Worm (Caenorhabditis elegans): ENCODE data around the gene cest-5.1.

The cest-5.1 gene

ce11 chrIV:6638256-6638655 lies 6.7 kb upstream of the cest-5.1 start, which contains the start of gene C01B10.7:
Gene C01B10.7, plus strand, starts transcription at chrIV:6638556.
- no peak for TF ChIP-seq ama-1 (optimal IDR thresholded peaks at IDR 0.05)
- TF ChIP-seq hlh-8 (tag; optimal IDR thresholded peaks at IDR 0.05) = no peak
- TF ChIP-seq C38D4.7 (GFP tag; optimal IDR thresholded peaks at IDR 0.05) = no peak
- no peak for TF ChIP-seq pha-2 (tag; optimal IDR thresholded peaks at IDR 0.05)

- TF ChIP-seq ceh-48 (tag; optimal IDR thresholded peaks at IDR 0.05) (no peak), madf-2 (tag; optimal IDR thresholded peaks at IDR 0.05) (no peak), ttx-3 (tag; optimal IDR thresholded peaks at IDR 0.05) (no peak)
These were observed 3.2 kb upstream of the cest-5.1 start, which contains the start of gene metl-13 for ce11 chrIV:6634789-6635188. Gene metl-13, plus strand, starts transcription at chrIV:6635089.

- TF ChIP-seq elt-2 (tag; optimal IDR thresholded peaks at IDR 0.05) (peak; percentile 73), hlh-13 (GFP tag; optimal IDR thresholded peaks at IDR 0.05) (no peak), unc-55 (GFP tag; optimal IDR thresholded peaks at IDR 0.05) (no peak)
These were observed 3.8 kb downstream of the cest-5.1 start, which contains the start of gene cest-5.2 for ce11 chrIV:6627798-6628197. Gene cest-5.2, minus strand, starts transcription at chrIV:6627925.

- TF ChIP-seq ceh-48 (tag; optimal IDR thresholded peaks at IDR 0.05) (no peak), ceh-9 (tag; optimal IDR thresholded peaks at IDR 0.05) (no peak), dve-1 (tag; optimal IDR thresholded peaks at IDR 0.05) (no peak), pqm-1 (tag; optimal IDR thresholded peaks at IDR 0.05) (no peak), ceh-14 (tag; optimal IDR thresholded peaks at IDR 0.05) (no peak), ahr-1 (tag; optimal IDR thresholded peaks at IDR 0.05) (no peak), pat-9 (tag; optimal IDR thresholded peaks at IDR 0.05) (no peak), lin-11 (tag; optimal IDR thresholded peaks at IDR 0.05) (no peak), rnt-1 (tag; optimal IDR thresholded peaks at IDR 0.05) (no peak), ttx-3 (tag; optimal IDR thresholded peaks at IDR 0.05) (no peak), unc-3 (GFP tag; conservative IDR thresholded peaks at IDR 0.05) (no peak), unc-3 (tag; optimal IDR thresholded peaks at IDR 0.05) (no peak), K09A11.1 (tag; optimal IDR thresholded peaks at IDR 0.05; ENCODE audit: insufficient read depth) (no peak), ceh-31 (tag; optimal IDR thresholded peaks at IDR 0.05) (no peak)
These were observed 8.2 kb downstream of the cest-5.1 start, which contains the start of gene C01B10.44 for ce11 chrIV:6623390-6623789. Gene C01B10.44, plus strand, starts transcription at chrIV:6623690.

- no peak for TF ChIP-seq mec-3 (tag; optimal IDR thresholded peaks at IDR 0.05; ENCODE audit: borderline replicate concordance)
- TF ChIP-seq ztf-16 (tag; optimal IDR thresholded peaks at IDR 0.05) = no peak
- TF ChIP-seq hlh-6 (tag; optimal IDR thresholded peaks at IDR 0.05) = no peak
- TF ChIP-seq dmd-4 (tag; optimal IDR thresholded peaks at IDR 0.05; ENCODE audit: borderline replicate concordance) = no peak
- no peak for TF ChIP-seq ceh-45 (GFP tag; IDR thresholded peaks at IDR 0.05)
- no peak for TF ChIP-seq rnt-1 (tag; optimal IDR thresholded peaks at IDR 0.05)
- TF ChIP-seq ceh-31 (tag; optimal IDR thresholded peaks at IDR 0.05) = no peak
- no peak for TF ChIP-seq ceh-18 (tag; optimal IDR thresholded peaks at IDR 0.05)
- TF ChIP-seq unc-55 (GFP tag; optimal IDR thresholded peaks at IDR 0.05) = no peak
- TF ChIP-seq pat-9 (tag; optimal IDR thresholded peaks at IDR 0.05) = no peak
- TF ChIP-seq fkh-10 (GFP tag; optimal IDR thresholded peaks at IDR 0.05) = no peak
- no peak for TF ChIP-seq syd-9 (tag; optimal IDR thresholded peaks at IDR 0.05)
- no peak for TF ChIP-seq lin-11 (tag; optimal IDR thresholded peaks at IDR 0.05)
- no peak for TF ChIP-seq che-1 (tag; optimal IDR thresholded peaks at IDR 0.05)
- TF ChIP-seq pros-1 (tag; optimal IDR thresholded peaks at IDR 0.05) = no peak
- TF ChIP-seq pqm-1 (tag; optimal IDR thresholded peaks at IDR 0.05) = no peak
These were observed 9.4 kb downstream of the cest-5.1 start for ce11 chrIV:6622142-6622541.

ce11 chrIV:6621252-6621651 lies 10.3 kb downstream of the cest-5.1 start, which contains the start of gene C01B10.3:
Gene C01B10.3, minus strand, starts transcription at chrIV:6621352.
- TF ChIP-seq fax-1 (tag; optimal IDR thresholded peaks at IDR 0.05) = no peak
- no peak for TF ChIP-seq pha-4 (tag; optimal IDR thresholded peaks at IDR 0.05)
- TF ChIP-seq nhr-11 (tag; optimal IDR thresholded peaks at IDR 0.05) = no peak
- TF ChIP-seq ceh-2 (tag; optimal IDR thresholded peaks at IDR 0.05) = no peak
- TF ChIP-seq ceh-24 (tag; optimal IDR thresholded peaks at IDR 0.05) = no peak
- TF ChIP-seq ttx-3 (tag; optimal IDR thresholded peaks at IDR 0.05) = no peak
- no peak for TF ChIP-seq ceh-6 (GFP tag; optimal IDR thresholded peaks at IDR 0.05)
- TF ChIP-seq ref-2 (tag; optimal IDR thresholded peaks at IDR 0.05) = no peak
- no peak for TF ChIP-seq ahr-1 (tag; optimal IDR thresholded peaks at IDR 0.05)
